Worm (Caenorhabditis elegans) whole organism, L1 larva: Measurements from ENCODE around the gene C07E3.3.

ENCODE experiments used
- F16B12.6 ChIP-seq: fragments of 150-350 bp; optimal IDR thresholded peaks from 2 replicates; lab custom pipeline; 2014; ENCODE audit warnings: missing biosample characterization, missing genetic modification characterization
- ama-1 ChIP-seq: fragments of 150-350 bp; optimal IDR thresholded peaks from 2 replicates; lab custom pipeline; 2014
- blmp-1 ChIP-seq: fragments of 150-350 bp; optimal IDR thresholded peaks from 2 replicates; lab custom pipeline; 2014; ENCODE audit warnings: missing biosample characterization, missing genetic modification characterization
- ceh-63 ChIP-seq: fragments of 200-800 bp; sonication (Bioruptor generic); optimal IDR thresholded peaks from 2 replicates; lab custom pipeline; 2018; ENCODE audit warnings: mild to moderate bottlenecking, missing genetic modification characterization, missing compliant biosample characterization
- ceh-8 ChIP-seq: fragments of 200-800 bp; sonication (Bioruptor generic); optimal IDR thresholded peaks from 2 replicates; lab custom pipeline; 2018; ENCODE audit warnings: mild to moderate bottlenecking, missing genetic modification characterization, moderate library complexity, missing compliant biosample characterization
- ceh-82 ChIP-seq, 3 experiments: fragments of 150-350 bp in 1 of 3; sonication (generic microtip) in 2 of 3; optimal IDR thresholded peaks; 2 replicates each; lab custom pipeline; 2014 to 2017; ENCODE audit warnings: missing biosample characterization in 3 of 3, missing genetic modification characterization in 3 of 3
- ceh-90 ChIP-seq: sonication (generic microtip); optimal IDR thresholded peaks from 2 replicates; lab custom pipeline; 2016; ENCODE audit warnings: missing genetic modification characterization, missing compliant biosample characterization
- dpl-1 ChIP-seq, 3 experiments: fragments of 150-350 bp in 2 of 3; sonication (generic microtip) in 1 of 3; optimal IDR thresholded peaks; 2 replicates each; lab custom pipeline; 2014 to 2017; ENCODE audit warnings: missing biosample characterization in 3 of 3, missing genetic modification characterization in 3 of 3, missing genetic modification reagents in 3 of 3
- efl-1 ChIP-seq, 4 experiments: fragments of 150-350 bp; optimal IDR thresholded peaks in 3 of 4; peaks in 1 of 4; 1 replicate in 1 of 4; 2 replicates in 3 of 4; lab custom pipeline; 2014; ENCODE audit warnings: missing biosample characterization in 2 of 4, missing genetic modification characterization in 2 of 4, missing genetic modification reagents in 2 of 4
- elt-2 ChIP-seq: sonication (generic microtip); optimal IDR thresholded peaks from 2 replicates; lab custom pipeline; 2016; ENCODE audit warnings: missing genetic modification characterization, mild to moderate bottlenecking, inconsistent platforms, missing compliant biosample characterization, missing genetic modification reagents
- elt-3 ChIP-seq, 6 experiments: fragments of 150-350 bp in 1 of 6; sonication (generic microtip); optimal IDR thresholded peaks; 2 replicates each; lab custom pipeline; 2017 to 2018; ENCODE audit warnings: missing biosample characterization in 6 of 6, missing genetic modification characterization in 6 of 6, inconsistent platforms in 1 of 6
- fos-1 ChIP-seq: fragments of 150-350 bp; optimal IDR thresholded peaks from 2 replicates; lab custom pipeline; 2014; ENCODE audit warnings: missing biosample characterization, missing genetic modification characterization
- isw-1 ChIP-seq: fragments of 200-800 bp; sonication (Bioruptor generic); IDR thresholded peaks from 2 replicates; pipeline ENCODE4 v1.3.6; 2022; ENCODE audit warnings: missing genetic modification characterization, missing compliant biosample characterization
- jun-1 ChIP-seq: fragments of 150-350 bp; optimal IDR thresholded peaks from 2 replicates; lab custom pipeline; 2014; ENCODE audit warnings: missing biosample characterization, missing genetic modification reagents, missing genetic modification characterization
- lin-14 ChIP-seq: fragments of 200-800 bp; sonication (Bioruptor generic); optimal IDR thresholded peaks from 2 replicates; lab custom pipeline; 2018; ENCODE audit warnings: mild to moderate bottlenecking, missing genetic modification characterization, moderate library complexity, missing compliant biosample characterization
- lin-15B ChIP-seq: fragments of 150-350 bp; sonication (generic microtip); optimal IDR thresholded peaks from 3 replicates; lab custom pipeline; 2014; ENCODE audit warnings: missing biosample characterization, missing genetic modification characterization
- lin-35 ChIP-seq, 2 experiments: fragments of 150-350 bp; optimal IDR thresholded peaks; 2 replicates each; lab custom pipeline; 2014; ENCODE audit warnings: missing biosample characterization in 2 of 2, missing genetic modification characterization in 2 of 2, missing genetic modification reagents in 2 of 2
- lir-3 ChIP-seq: sonication (generic microtip); optimal IDR thresholded peaks from 2 replicates; lab custom pipeline; 2016; ENCODE audit warnings: mild to moderate bottlenecking, missing genetic modification characterization, moderate library complexity, missing compliant biosample characterization; ENCODE audit not compliant: poor library complexity
- lsy-2 ChIP-seq, 2 experiments: fragments of 150-350 bp; optimal IDR thresholded peaks; 2 replicates each; lab custom pipeline; 2014; ENCODE audit warnings: missing biosample characterization in 2 of 2, missing genetic modification characterization in 2 of 2
- mdl-1 ChIP-seq, 2 experiments: fragments of 150-350 bp; optimal IDR thresholded peaks; 2 replicates each; lab custom pipeline; 2014 to 2017; ENCODE audit warnings: missing biosample characterization in 2 of 2, missing genetic modification characterization in 2 of 2, inconsistent platforms in 1 of 2
- mep-1 ChIP-seq: fragments of 150-350 bp; optimal IDR thresholded peaks from 2 replicates; lab custom pipeline; 2014; ENCODE audit warnings: missing biosample characterization, missing genetic modification characterization
- nhr-19 ChIP-seq: fragments of 200-800 bp; sonication (Bioruptor generic); conservative IDR thresholded peaks from 2 replicates; pipeline ENCODE4 v1.3.6; 2022; ENCODE audit warnings: missing genetic modification characterization, missing compliant biosample characterization
- nhr-20 ChIP-seq: sonication (generic microtip); optimal IDR thresholded peaks from 2 replicates; lab custom pipeline; 2016; ENCODE audit warnings: mild to moderate bottlenecking, missing genetic modification characterization, missing compliant biosample characterization
- nhr-237 ChIP-seq: fragments of 150-350 bp; optimal IDR thresholded peaks from 2 replicates; lab custom pipeline; 2014; ENCODE audit warnings: missing biosample characterization, missing genetic modification characterization
- nhr-28 ChIP-seq: fragments of 150-350 bp; optimal IDR thresholded peaks from 2 replicates; lab custom pipeline; 2014; ENCODE audit warnings: missing biosample characterization, missing genetic modification characterization
- nhr-47 ChIP-seq: sonication (generic microtip); optimal IDR thresholded peaks from 2 replicates; lab custom pipeline; 2016; ENCODE audit warnings: mild to moderate bottlenecking, missing genetic modification characterization, moderate library complexity, missing compliant biosample characterization
- nhr-71 ChIP-seq: sonication (generic microtip); optimal IDR thresholded peaks from 2 replicates; lab custom pipeline; 2016; ENCODE audit warnings: mild to moderate bottlenecking, missing genetic modification characterization, moderate library complexity, missing compliant biosample characterization
- nhr-85 ChIP-seq: sonication (generic microtip); peaks from one replicate; lab custom pipeline; 2016; ENCODE audit warnings: missing genetic modification characterization, inconsistent platforms, missing compliant biosample characterization
- nhr-90 ChIP-seq: sonication (generic microtip); optimal IDR thresholded peaks from 2 replicates; lab custom pipeline; 2016; ENCODE audit warnings: mild to moderate bottlenecking, missing genetic modification characterization, missing compliant biosample characterization; ENCODE audit not compliant: poor library complexity
- pag-3 ChIP-seq: sonication (generic microtip); optimal IDR thresholded peaks from 2 replicates; lab custom pipeline; 2017; ENCODE audit warnings: missing genetic modification characterization, mild to moderate bottlenecking, missing compliant biosample characterization, antibody characterized with exemption, borderline replicate concordance; ENCODE audit not compliant: insufficient read depth
- pax-3 ChIP-seq: fragments of 200-800 bp; sonication (Bioruptor generic); optimal IDR thresholded peaks from 2 replicates; lab custom pipeline; 2018; ENCODE audit warnings: mild to moderate bottlenecking, missing genetic modification characterization, moderate library complexity, missing compliant biosample characterization
- rnt-1 ChIP-seq: sonication (generic microtip); optimal IDR thresholded peaks from 2 replicates; lab custom pipeline; 2016; ENCODE audit warnings: mild to moderate bottlenecking, missing genetic modification characterization, moderate library complexity, missing compliant biosample characterization
- snu-23 ChIP-seq: sonication (generic microtip); optimal IDR thresholded peaks from 2 replicates; lab custom pipeline; 2016; ENCODE audit warnings: missing genetic modification characterization, missing compliant biosample characterization
- sup-37 ChIP-seq: fragments of 200-800 bp; sonication (Bioruptor generic); optimal IDR thresholded peaks from 2 replicates; lab custom pipeline; 2018; ENCODE audit warnings: mild to moderate bottlenecking, missing genetic modification characterization, missing compliant biosample characterization
- tbx-2 ChIP-seq: sonication (generic microtip); optimal IDR thresholded peaks from 2 replicates; lab custom pipeline; 2016; ENCODE audit warnings: missing genetic modification characterization, missing compliant biosample characterization
- unc-130 ChIP-seq: fragments of 150-350 bp; optimal IDR thresholded peaks from 2 replicates; lab custom pipeline; 2017; ENCODE audit warnings: missing biosample characterization, missing genetic modification characterization, inconsistent platforms
- unc-62 ChIP-seq: fragments of 150-350 bp; optimal IDR thresholded peaks from 2 replicates; lab custom pipeline; 2014; ENCODE audit warnings: missing biosample characterization, missing genetic modification reagents, missing genetic modification characterization
- xbp-1 ChIP-seq: sonication (generic microtip); optimal IDR thresholded peaks from 2 replicates; lab custom pipeline; 2016; ENCODE audit warnings: missing genetic modification characterization, missing compliant biosample characterization
- zip-4 ChIP-seq: fragments of 200-800 bp; sonication (Bioruptor generic); optimal IDR thresholded peaks from 2 replicates; lab custom pipeline; 2018; ENCODE audit warnings: mild to moderate bottlenecking, missing genetic modification characterization, moderate library complexity, missing compliant biosample characterization
- ztf-4 ChIP-seq: fragments of 150-350 bp; optimal IDR thresholded peaks from 2 replicates; lab custom pipeline; 2014; ENCODE audit warnings: missing biosample characterization, missing genetic modification characterization

The C07E3.3 gene

ce11 chrII:10390854-10391253 lies 33.5 kb upstream of the C07E3.3 start, which contains the start of the genes T09F3.2 and T09F3.7:
Gene T09F3.2, plus strand, starts transcription at chrII:10391154.
Gene T09F3.7, plus strand, starts transcription at chrII:10391168.
- TF ChIP-seq elt-3 (tag; optimal IDR thresholded peaks at IDR 0.05; lab: Kevin White, UChicago) (no peak), ceh-90 (no peak), efl-1 (optimal IDR thresholded peaks at IDR 0.05; lab: Kevin White, UChicago) (no peak), efl-1 (GFP tag; optimal IDR thresholded peaks at IDR 0.05 in 1 of 2; lab: Kevin White, UChicago) (no peak), ceh-63 (no peak), elt-2 (tag; lab: Kevin White, UChicago) (no peak), zip-4 (GFP tag; lab: Kevin White, UChicago) (no peak)

ce11 chrII:10390250-10390821 lies 33.0 kb upstream of the C07E3.3 start:
- TF ChIP-seq blmp-1 (tag; lab: Kevin White, UChicago), result peak; percentile 69
- peak in 1 of 2 experiments; percentile 76 for TF ChIP-seq lin-35 (GFP tag; optimal IDR thresholded peaks at IDR 0.05; lab: Kevin White, UChicago)
- TF ChIP-seq tbx-2 (tag; lab: Kevin White, UChicago), result peak; percentile 46
- peak in 1 of 2 experiments; percentile 90 for TF ChIP-seq mdl-1 (tag; optimal IDR thresholded peaks at IDR 0.05; lab: Kevin White, UChicago)
- peak; percentile 63 for TF ChIP-seq ama-1 (lab: Kevin White, UChicago)
- peak; percentile 55 for TF ChIP-seq nhr-90 (tag; lab: Kevin White, UChicago)
- peak; percentile 87 for TF ChIP-seq lin-14 (GFP tag; lab: Kevin White, UChicago)
- TF ChIP-seq jun-1 (tag; lab: Kevin White, UChicago), result no peak
- no peak for TF ChIP-seq ceh-82 (tag; optimal IDR thresholded peaks at IDR 0.05; lab: Kevin White, UChicago)
- no peak for TF ChIP-seq nhr-237 (tag; lab: Kevin White, UChicago)
- TF ChIP-seq nhr-20, result peak; percentile 82
- no peak for TF ChIP-seq xbp-1 (tag; lab: Kevin White, UChicago)
- no peak for TF ChIP-seq F16B12.6 (tag; lab: Kevin White, UChicago)
- TF ChIP-seq unc-62, result no peak
- peak; percentile 52 to 60 for TF ChIP-seq lsy-2 (tag; optimal IDR thresholded peaks at IDR 0.05; lab: Kevin White, UChicago)
- TF ChIP-seq elt-3 (tag; optimal IDR thresholded peaks at IDR 0.05; lab: Kevin White, UChicago), result peak in 3 of 6 experiments; percentile 9 to 86 (median 71)
- TF ChIP-seq pax-3, result peak; percentile 4
- TF ChIP-seq snu-23 (GFP tag; lab: Kevin White, UChicago), result peak; percentile 68
- TF ChIP-seq nhr-47 (tag; lab: Kevin White, UChicago), result peak; percentile 32
- peak in 1 of 2 experiments; percentile 20 for TF ChIP-seq efl-1 (optimal IDR thresholded peaks at IDR 0.05; lab: Kevin White, UChicago)
- peak in 1 of 2 experiments; percentile 63 for TF ChIP-seq efl-1 (GFP tag; optimal IDR thresholded peaks at IDR 0.05 in 1 of 2; lab: Kevin White, UChicago)
- TF ChIP-seq nhr-19, result peak; percentile 63
- TF ChIP-seq unc-130 (tag; lab: Kevin White, UChicago), result peak; percentile 68
- TF ChIP-seq ztf-4 (tag; lab: Kevin White, UChicago), result peak; percentile 46
- peak; percentile 32 for TF ChIP-seq fos-1 (tag; lab: Kevin White, UChicago)
- TF ChIP-seq lin-15B (tag; lab: Kevin White, UChicago), result no peak
- no peak for TF ChIP-seq ceh-8 (GFP tag; lab: Kevin White, UChicago)
- peak; percentile 17 for TF ChIP-seq mep-1 (tag; lab: Kevin White, UChicago)
- peak; percentile 2 for TF ChIP-seq lir-3 (tag; lab: Kevin White, UChicago)
- TF ChIP-seq sup-37 (GFP tag; lab: Kevin White, UChicago), result peak; percentile 14
- TF ChIP-seq dpl-1 (GFP tag; optimal IDR thresholded peaks at IDR 0.05; lab: Kevin White, UChicago), result peak in 1 of 3 experiments; percentile 19
- TF ChIP-seq nhr-28 (tag; lab: Kevin White, UChicago), result no peak
- TF ChIP-seq rnt-1 (tag; lab: Kevin White, UChicago), result peak; percentile 59
- peak; percentile 79 for TF ChIP-seq nhr-85 (tag; lab: Kevin White, UChicago)
- no peak for TF ChIP-seq isw-1 (GFP tag; lab: Robert Waterston, UW)
- TF ChIP-seq nhr-71, result peak; percentile 79
- peak; percentile 30 for TF ChIP-seq pag-3
